Fruit fly (Drosophila melanogaster) whole organism, embryonic: ENCODE data around the gene CAH1.
A peak's percentile ranks its signal among the peaks of the same experiment; 100 is the strongest.

Experiments
- ATbp ChIP-seq: fragments of 200-800 bp; sonication (Bioruptor generic); optimal IDR thresholded peaks from 2 replicates; lab custom pipeline; 2017; ENCODE audit warnings: missing biosample characterization, mild to moderate bottlenecking, missing genetic modification characterization, missing genetic modification reagents
- Antp ChIP-seq: fragments of 200-800 bp; sonication (Bioruptor generic); optimal IDR thresholded peaks from 3 replicates; lab custom pipeline; 2016; ENCODE audit warnings: missing biosample characterization, missing genetic modification characterization
- Atf3 ChIP-seq: fragments of 200-800 bp; sonication (Bioruptor generic); optimal IDR thresholded peaks from 3 replicates; lab custom pipeline; 2016; ENCODE audit warnings: missing biosample characterization, missing genetic modification characterization
- Bgb ChIP-seq: fragments of 200-800 bp; sonication (Bioruptor generic); IDR thresholded peaks from 2 replicates; pipeline ENCODE4 v1.3.6; 2022; ENCODE audit warnings: missing biosample characterization, missing genetic modification characterization; ENCODE audit not compliant: partially characterized antibody
- CG11456 ChIP-seq: fragments of 200-800 bp; sonication (Bioruptor generic); IDR thresholded peaks from 3 replicates; pipeline ENCODE4 v1.3.6; 2022; ENCODE audit warnings: missing biosample characterization, missing genetic modification characterization
- CG11504 ChIP-seq: fragments of 200-800 bp; sonication (Bioruptor generic); optimal IDR thresholded peaks from 3 replicates; lab custom pipeline; 2019; ENCODE audit warnings: missing biosample characterization, mild to moderate bottlenecking, missing genetic modification characterization, moderate library complexity
- CG11723 ChIP-seq: fragments of 200-800 bp; sonication (Bioruptor generic); optimal IDR thresholded peaks from 2 replicates; lab custom pipeline; 2017; ENCODE audit warnings: missing biosample characterization, mild to moderate bottlenecking, missing genetic modification characterization
- CG12071 ChIP-seq: fragments of 200-800 bp; sonication (Bioruptor generic); optimal IDR thresholded peaks from 3 replicates; lab custom pipeline; 2018; ENCODE audit warnings: missing biosample characterization, mild to moderate bottlenecking, missing genetic modification characterization
- CG14014 ChIP-seq: fragments of 200-800 bp; sonication (Bioruptor generic); IDR thresholded peaks from 2 replicates; pipeline ENCODE4 v1.3.6; 2022; ENCODE audit warnings: missing biosample characterization, missing genetic modification characterization
- CG15696 ChIP-seq: fragments of 200-800 bp; sonication (Bioruptor generic); optimal IDR thresholded peaks from 2 replicates; lab custom pipeline; 2019; ENCODE audit warnings: missing biosample characterization, mild to moderate bottlenecking, missing genetic modification characterization, moderate library complexity
- CG1647 ChIP-seq: fragments of 200-800 bp; sonication (Bioruptor generic); optimal IDR thresholded peaks from 3 replicates; lab custom pipeline; 2016; ENCODE audit warnings: missing biosample characterization, missing genetic modification characterization
- CG16815 ChIP-seq: fragments of 200-800 bp; sonication (Bioruptor generic); optimal IDR thresholded peaks from 3 replicates; lab custom pipeline; 2017; ENCODE audit warnings: missing biosample characterization, mild to moderate bottlenecking, missing genetic modification characterization
- CG17361 ChIP-seq: fragments of 200-800 bp; sonication (Bioruptor generic); IDR thresholded peaks from 3 replicates; pipeline ENCODE4 v1.3.6; 2022; ENCODE audit warnings: missing biosample characterization, missing genetic modification characterization
- CG18262 ChIP-seq: fragments of 200-800 bp; optimal IDR thresholded peaks from 3 replicates; lab custom pipeline; 2019; ENCODE audit warnings: missing biosample characterization, mild to moderate bottlenecking, missing genetic modification characterization, moderate library complexity
- CG31388 ChIP-seq: fragments of 200-800 bp; sonication (Bioruptor generic); optimal IDR thresholded peaks from 2 replicates; lab custom pipeline; 2016; ENCODE audit warnings: missing biosample characterization, missing genetic modification characterization
- CG33213 ChIP-seq: fragments of 200-800 bp; sonication (Bioruptor generic); optimal IDR thresholded peaks from 3 replicates; lab custom pipeline; 2016; ENCODE audit warnings: missing biosample characterization, missing genetic modification characterization
- CG33557 ChIP-seq: fragments of 200-800 bp; sonication (Bioruptor generic); optimal IDR thresholded peaks from 2 replicates; lab custom pipeline; 2019; ENCODE audit warnings: missing biosample characterization, mild to moderate bottlenecking, missing genetic modification characterization, moderate library complexity
- CG42726 ChIP-seq: fragments of 200-800 bp; sonication (Bioruptor generic); IDR thresholded peaks from 2 replicates; pipeline ENCODE4 v1.3.6; 2022; ENCODE audit warnings: missing biosample characterization, missing genetic modification characterization; ENCODE audit not compliant: partially characterized antibody
- CG6254 ChIP-seq: fragments of 200-800 bp; sonication (Bioruptor generic); optimal IDR thresholded peaks from 3 replicates; lab custom pipeline; 2017; ENCODE audit warnings: mild to moderate bottlenecking, missing biosample characterization, missing genetic modification reagents, missing genetic modification characterization
- CG6791 ChIP-seq: fragments of 200-800 bp; sonication (Bioruptor generic); IDR thresholded peaks from 3 replicates; pipeline ENCODE4 v1.3.6; 2022; ENCODE audit warnings: missing biosample characterization, missing genetic modification characterization; ENCODE audit not compliant: partially characterized antibody
- CG9437 ChIP-seq: fragments of 200-800 bp; sonication (Bioruptor generic); optimal IDR thresholded peaks from 2 replicates; lab custom pipeline; 2018; ENCODE audit warnings: missing biosample characterization, mild to moderate bottlenecking, missing genetic modification characterization
- Dek ChIP-seq: fragments of 200-800 bp; sonication (Bioruptor generic); optimal IDR thresholded peaks from 3 replicates; lab custom pipeline; 2019; ENCODE audit warnings: missing biosample characterization, mild to moderate bottlenecking, missing genetic modification characterization, moderate library complexity
- Dfd ChIP-seq, 2 experiments: fragments of >200 bp; optimal IDR thresholded peaks; 2 replicates each; lab custom pipeline; 2017; ENCODE audit warnings: missing biosample characterization in 2 of 2, missing genetic modification characterization in 2 of 2
- ERR ChIP-seq: fragments of 200-800 bp; sonication (Bioruptor generic); optimal IDR thresholded peaks from 2 replicates; lab custom pipeline; 2016; ENCODE audit warnings: missing biosample characterization, missing genetic modification characterization
- Nf-YB ChIP-seq: fragments of 200-800 bp; sonication (Bioruptor generic); optimal IDR thresholded peaks from 3 replicates; lab custom pipeline; 2019; ENCODE audit warnings: missing biosample characterization, mild to moderate bottlenecking, missing genetic modification characterization, moderate library complexity
- Pdp1 ChIP-seq, 2 experiments: fragments of 200-800 bp; sonication (Bioruptor generic); optimal IDR thresholded peaks; 3 replicates each; lab custom pipeline; 2016; ENCODE audit warnings: missing biosample characterization in 2 of 2, missing genetic modification characterization in 2 of 2, mild to moderate bottlenecking in 1 of 2, moderate library complexity in 1 of 2
- Poxn ChIP-seq: fragments of 200-800 bp; sonication (Bioruptor generic); IDR thresholded peaks from 2 replicates; pipeline ENCODE4 v1.3.6; 2022; ENCODE audit warnings: missing biosample characterization, missing genetic modification characterization
- Sry-δ ChIP-seq: fragments of 200-800 bp; sonication (Bioruptor generic); optimal IDR thresholded peaks from 2 replicates; lab custom pipeline; 2016; ENCODE audit warnings: missing biosample characterization, missing genetic modification characterization
- Stat92E ChIP-seq, 3 experiments: fragments of >200 bp in 2 of 3; fragments of 200-800 bp in 1 of 3; sonication (Bioruptor generic) in 1 of 3; optimal IDR thresholded peaks; 2 replicates each; lab custom pipeline; 2017 to 2019; ENCODE audit warnings: missing biosample characterization in 3 of 3, missing genetic modification characterization in 3 of 3, mild to moderate bottlenecking in 1 of 3, moderate library complexity in 1 of 3
- YL-1 ChIP-seq: fragments of 200-800 bp; sonication (Bioruptor generic); optimal IDR thresholded peaks from 3 replicates; lab custom pipeline; 2017; ENCODE audit warnings: missing biosample characterization, mild to moderate bottlenecking, missing genetic modification characterization
- ab ChIP-seq: fragments of 200-800 bp; sonication (Bioruptor generic); optimal IDR thresholded peaks from 2 replicates; lab custom pipeline; 2016; ENCODE audit warnings: missing biosample characterization, missing genetic modification characterization
- croc ChIP-seq: fragments of 200-800 bp; sonication (Bioruptor generic); conservative IDR thresholded peaks from 3 replicates; pipeline ENCODE4 v1.3.6; 2022; ENCODE audit warnings: missing biosample characterization, missing genetic modification characterization
- crol ChIP-seq: fragments of 200-800 bp; sonication (Bioruptor generic); IDR thresholded peaks from 2 replicates; pipeline ENCODE4 v1.3.6; 2022; ENCODE audit warnings: missing biosample characterization, missing genetic modification characterization
- da ChIP-seq: fragments of 200-800 bp; sonication (Bioruptor generic); optimal IDR thresholded peaks from 2 replicates; lab custom pipeline; 2016; ENCODE audit warnings: missing biosample characterization, missing genetic modification characterization
- danr ChIP-seq: fragments of 200-800 bp; sonication (Bioruptor generic); IDR thresholded peaks from 2 replicates; pipeline ENCODE4 v1.3.6; 2022; ENCODE audit warnings: missing biosample characterization, missing genetic modification characterization
- dati ChIP-seq: fragments of 200-800 bp; sonication (Bioruptor generic); IDR thresholded peaks from 2 replicates; pipeline ENCODE4 v1.3.6; 2022; ENCODE audit warnings: missing biosample characterization, missing genetic modification characterization
- dmrt99B ChIP-seq: fragments of 200-800 bp; sonication (Bioruptor generic); optimal IDR thresholded peaks from 2 replicates; lab custom pipeline; 2018; ENCODE audit warnings: missing biosample characterization, mild to moderate bottlenecking, missing genetic modification characterization, moderate library complexity
- hkb ChIP-seq, 2 experiments: fragments of 200-800 bp in 1 of 2; fragments of >200 bp in 1 of 2; sonication (Bioruptor generic) in 1 of 2; IDR thresholded peaks in 1 of 2; optimal IDR thresholded peaks in 1 of 2; 2 replicates each; pipeline versions ENCODE4 v1.3.6 to Lab custom; 2017 to 2022; ENCODE audit warnings: missing biosample characterization in 1 of 2, missing genetic modification characterization in 1 of 2
- ind ChIP-seq: fragments of 200-800 bp; sonication (Bioruptor generic); optimal IDR thresholded peaks from 3 replicates; lab custom pipeline; 2016; ENCODE audit warnings: missing biosample characterization, missing genetic modification characterization
- kah ChIP-seq: fragments of 200-800 bp; sonication (Bioruptor generic); optimal IDR thresholded peaks from 2 replicates; lab custom pipeline; 2018; ENCODE audit warnings: missing biosample characterization, mild to moderate bottlenecking, missing genetic modification characterization
- lilli ChIP-seq: fragments of 200-800 bp; sonication (Bioruptor generic); optimal IDR thresholded peaks from 3 replicates; lab custom pipeline; 2016; ENCODE audit warnings: missing biosample characterization, missing genetic modification characterization
- sc ChIP-seq, 3 experiments: fragments of >200 bp in 2 of 3; fragments of 200-800 bp in 1 of 3; sonication (Bioruptor generic) in 1 of 3; optimal IDR thresholded peaks; 2 replicates in 2 of 3; 3 replicates in 1 of 3; lab custom pipeline; 2017; ENCODE audit warnings: mild to moderate bottlenecking in 1 of 3, missing biosample characterization in 1 of 3, missing genetic modification characterization in 1 of 3, missing genetic modification reagents in 1 of 3
- scrt ChIP-seq: fragments of 200-800 bp; sonication (Bioruptor generic); optimal IDR thresholded peaks from 2 replicates; lab custom pipeline; 2018; ENCODE audit warnings: missing biosample characterization, mild to moderate bottlenecking, missing genetic modification characterization, moderate library complexity
- shn ChIP-seq: fragments of 200-800 bp; sonication (Bioruptor generic); optimal IDR thresholded peaks from 3 replicates; lab custom pipeline; 2016; ENCODE audit warnings: missing biosample characterization, missing genetic modification characterization
- sima ChIP-seq: fragments of 200-800 bp; sonication (Bioruptor generic); optimal IDR thresholded peaks from 2 replicates; lab custom pipeline; 2016; ENCODE audit warnings: missing biosample characterization, missing genetic modification characterization
- sob ChIP-seq: fragments of 200-800 bp; sonication (Bioruptor generic); IDR thresholded peaks from 2 replicates; pipeline ENCODE4 v1.3.6; 2022; ENCODE audit warnings: missing biosample characterization, missing genetic modification characterization
- sug ChIP-seq: fragments of 200-800 bp; optimal IDR thresholded peaks from 2 replicates; lab custom pipeline; 2019; ENCODE audit warnings: missing biosample characterization, mild to moderate bottlenecking, missing genetic modification characterization, moderate library complexity
- z ChIP-seq: fragments of 200-800 bp; sonication (Bioruptor generic); IDR thresholded peaks from 3 replicates; pipeline ENCODE4 v1.3.6; 2022; ENCODE audit warnings: missing biosample characterization, missing genetic modification characterization

The CAH1 gene

DNA sequence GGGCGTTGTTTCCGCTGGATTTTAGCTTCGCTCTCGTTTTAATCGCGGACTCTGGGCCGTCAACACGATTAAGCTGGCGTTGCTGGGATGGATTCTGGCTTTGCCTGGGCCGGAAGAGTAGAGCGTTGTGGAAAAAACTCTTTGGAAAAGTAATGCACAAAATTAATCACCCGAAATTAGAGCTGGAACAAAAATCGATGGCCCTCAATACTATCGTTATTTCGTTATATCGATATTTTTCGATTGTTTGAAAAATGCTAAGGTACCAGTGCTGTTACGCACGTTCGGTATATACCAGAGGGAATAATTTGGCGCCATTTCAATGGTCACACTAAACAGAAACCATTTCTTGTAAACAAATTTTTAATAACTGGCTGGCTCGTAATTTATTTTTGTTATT is 26.1 kb downstream of the CAH1 start, which contains the start of the genes Arpc1 and Orc5 (continued):
- no peak for TF ChIP-seq Nf-YB (GFP tag; lab: Kevin White, UChicago)
- no peak for TF ChIP-seq da
- no peak for TF ChIP-seq Dek (tag; lab: Kevin White, UChicago)
- no peak for TF ChIP-seq CG33213 (GFP tag; lab: Kevin White, UChicago)

DNA sequence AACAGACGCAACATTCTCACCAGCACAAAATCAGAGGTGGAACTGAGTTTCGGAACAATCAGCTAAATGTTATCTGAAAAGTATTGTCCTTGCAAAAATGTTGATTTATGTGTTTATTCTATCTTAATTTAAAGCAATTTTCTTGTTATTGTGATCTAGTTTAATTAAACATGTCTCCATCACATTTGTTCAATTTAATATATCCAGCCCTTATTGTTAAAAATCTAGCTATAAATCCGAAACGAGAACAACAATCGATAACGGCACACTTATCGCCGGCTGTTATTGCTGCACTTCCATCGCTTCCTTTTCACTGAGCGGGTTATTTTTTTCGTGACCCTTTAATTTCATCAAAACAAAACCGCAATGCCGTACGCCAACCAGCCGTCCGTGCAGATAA is 29.6 kb downstream of the CAH1 start, which contains the start of the genes GatC, PolG2 and Polr2C:
Gene GatC, minus strand, starts transcription at position 48 of the 400 bp plus-strand sequence.
Gene PolG2, minus strand, starts transcription at position 48 of the 400 bp plus-strand sequence.
Gene Polr2C, plus strand, starts transcription at position 280 of the 400 bp plus-strand sequence.
- no peak for TF ChIP-seq ATbp
- no peak for TF ChIP-seq CG33557 (GFP tag; lab: Kevin White, UChicago)
- TF ChIP-seq CG9437 (GFP tag; lab: Kevin White, UChicago), result no peak
- peak; percentile 62 for TF ChIP-seq YL-1 (GFP tag; lab: Kevin White, UChicago)
- TF ChIP-seq CG11504 (tag; lab: Kevin White, UChicago), result no peak
- TF ChIP-seq dmrt99B (tag; lab: Kevin White, UChicago), result no peak
- TF ChIP-seq Atf3 (GFP tag; lab: Kevin White, UChicago), result peak; percentile 35
- TF ChIP-seq CG31388, result no peak
- TF ChIP-seq CG42726 (GFP tag; lab: Robert Waterston, UW), result peak; percentile 6; the same call in 1 of the 2 replicates
- no peak for TF ChIP-seq sc (optimal IDR thresholded peaks at IDR 0.05; lab: Kevin White, UChicago)
- no peak for TF ChIP-seq sc (GFP tag; optimal IDR thresholded peaks at IDR 0.05; lab: Kevin White, UChicago)
- TF ChIP-seq ab (GFP tag; lab: Kevin White, UChicago), result peak; percentile 14
- no peak for TF ChIP-seq kah
- peak; percentile 77 for TF ChIP-seq CG6791 (GFP tag; lab: Robert Waterston, UW)
- no peak for TF ChIP-seq dati (GFP tag; lab: Robert Waterston, UW)
- peak in 1 of 3 experiments; percentile 52 for TF ChIP-seq Stat92E (GFP tag; optimal IDR thresholded peaks at IDR 0.05; lab: Kevin White, UChicago)
- peak; percentile 52 for TF ChIP-seq sug (tag; lab: Kevin White, UChicago)
- no peak for TF ChIP-seq sima
- TF ChIP-seq CG15696 (tag; lab: Kevin White, UChicago), result peak; percentile 2
- no peak for TF ChIP-seq Antp (GFP tag; lab: Kevin White, UChicago)
- TF ChIP-seq CG6254 (GFP tag; lab: Kevin White, UChicago), result no peak
- TF ChIP-seq Sry-δ (GFP tag; lab: Kevin White, UChicago), result peak; percentile 95
- no peak for TF ChIP-seq CG11723 (GFP tag; lab: Kevin White, UChicago)
- TF ChIP-seq scrt (GFP tag; lab: Kevin White, UChicago), result no peak
- no peak for TF ChIP-seq CG16815
- TF ChIP-seq Pdp1 (GFP tag; optimal IDR thresholded peaks at IDR 0.05; lab: Kevin White, UChicago), result peak in 1 of 2 experiments; percentile 34
- peak; percentile 72 for TF ChIP-seq sob (GFP tag; lab: Robert Waterston, UW)
- peak; percentile 62 for TF ChIP-seq lilli (GFP tag; lab: Kevin White, UChicago)
- peak; percentile 74 for TF ChIP-seq hkb (optimal IDR thresholded peaks at IDR 0.05; lab: Kevin White, UChicago)
- no peak for TF ChIP-seq hkb (GFP tag; IDR thresholded peaks at IDR 0.05; lab: Robert Waterston, UW)
- TF ChIP-seq CG1647 (GFP tag; lab: Kevin White, UChicago), result no peak
- TF ChIP-seq crol (GFP tag; lab: Robert Waterston, UW), result no peak
- TF ChIP-seq croc (GFP tag; lab: Robert Waterston, UW), result no peak
- TF ChIP-seq shn (GFP tag; lab: Kevin White, UChicago), result no peak
- TF ChIP-seq ind, result no peak
- no peak for TF ChIP-seq Poxn (GFP tag; lab: Robert Waterston, UW)
- no peak for TF ChIP-seq CG17361 (GFP tag; lab: Robert Waterston, UW)
- TF ChIP-seq CG14014, result peak; percentile 43; the same call in 1 of the 2 replicates
- TF ChIP-seq danr (GFP tag; lab: Robert Waterston, UW), result no peak
- peak; percentile 27 for TF ChIP-seq CG33213 (GFP tag; lab: Kevin White, UChicago)
- no peak for TF ChIP-seq Dfd (GFP tag; optimal IDR thresholded peaks at IDR 0.05; lab: Kevin White, UChicago)
- no peak for TF ChIP-seq CG12071 (GFP tag; lab: Kevin White, UChicago)
- TF ChIP-seq CG11456, result 0 out of 3 replicates have a peak, but pooled peaks have one; percentile 47
- no peak for TF ChIP-seq CG18262 (tag; lab: Kevin White, UChicago)
- no peak for TF ChIP-seq ERR (GFP tag; lab: Kevin White, UChicago)
- TF ChIP-seq Bgb (GFP tag; lab: Robert Waterston, UW), result peak; percentile 82
- TF ChIP-seq z (GFP tag; lab: Robert Waterston, UW), result no peak
